Worm (Caenorhabditis elegans) whole organism, L2 larva: ENCODE measurements around the gene nhr-101.

Source experiments
- C34F6.9 ChIP-seq: fragments of 150-350 bp; optimal IDR thresholded peaks from 2 replicates; lab custom pipeline; 2014; ENCODE audit warnings: missing biosample characterization, missing genetic modification characterization
- F13H6.1 ChIP-seq: sonication (generic microtip); optimal IDR thresholded peaks from 2 replicates; lab custom pipeline; 2016; ENCODE audit warnings: missing genetic modification characterization, missing compliant biosample characterization
- R02D3.7 ChIP-seq: fragments of 150-350 bp; optimal IDR thresholded peaks from 2 replicates; lab custom pipeline; 2014; ENCODE audit warnings: missing biosample characterization, missing genetic modification characterization
- Y55F3AM.14 ChIP-seq: fragments of 200-800 bp; sonication (Bioruptor generic); optimal IDR thresholded peaks from 2 replicates; lab custom pipeline; 2018; ENCODE audit warnings: mild to moderate bottlenecking, missing genetic modification characterization, missing compliant biosample characterization
- ZK546.5 ChIP-seq: sonication (generic microtip); optimal IDR thresholded peaks from 2 replicates; lab custom pipeline; 2017; ENCODE audit warnings: missing biosample characterization, missing genetic modification characterization
- ama-1 ChIP-seq: fragments of 150-350 bp; optimal IDR thresholded peaks from 2 replicates; lab custom pipeline; 2018; ENCODE audit warnings: inconsistent platforms
- blmp-1 ChIP-seq: sonication (generic microtip); optimal IDR thresholded peaks from 2 replicates; lab custom pipeline; 2017; ENCODE audit warnings: missing genetic modification characterization, mild to moderate bottlenecking, missing compliant biosample characterization, antibody characterized with exemption, moderate library complexity; ENCODE audit not compliant: insufficient read depth
- ceh-16 ChIP-seq: fragments of 150-350 bp; optimal IDR thresholded peaks from 2 replicates; lab custom pipeline; 2014; ENCODE audit warnings: missing biosample characterization, missing genetic modification characterization
- ceh-82 ChIP-seq: fragments of 150-350 bp; optimal IDR thresholded peaks from 2 replicates; lab custom pipeline; 2014; ENCODE audit warnings: missing biosample characterization, missing genetic modification characterization
- crh-2 ChIP-seq: sonication (generic microtip); optimal IDR thresholded peaks from 2 replicates; lab custom pipeline; 2017; ENCODE audit warnings: missing biosample characterization, missing genetic modification characterization
- egl-27 ChIP-seq: sonication (generic microtip); optimal IDR thresholded peaks from 3 replicates; lab custom pipeline; 2017; ENCODE audit warnings: missing biosample characterization, missing genetic modification reagents, missing genetic modification characterization
- elt-3 ChIP-seq: sonication (generic microtip); optimal IDR thresholded peaks from 2 replicates; lab custom pipeline; 2017; ENCODE audit warnings: missing biosample characterization, missing genetic modification characterization
- fos-1 ChIP-seq: fragments of 150-350 bp; optimal IDR thresholded peaks from 2 replicates; lab custom pipeline; 2014; ENCODE audit warnings: missing biosample characterization, missing genetic modification characterization
- gmeb-1 ChIP-seq: fragments of 150-350 bp; optimal IDR thresholded peaks from 2 replicates; lab custom pipeline; 2014; ENCODE audit warnings: missing biosample characterization, missing genetic modification characterization
- lin-13 ChIP-seq: fragments of 150-350 bp; optimal IDR thresholded peaks from 2 replicates; lab custom pipeline; 2014; ENCODE audit warnings: missing biosample characterization, missing genetic modification reagents, missing genetic modification characterization
- mab-5 ChIP-seq: fragments of 150-350 bp; optimal IDR thresholded peaks from 2 replicates; lab custom pipeline; 2014; ENCODE audit warnings: missing biosample characterization, missing genetic modification characterization
- mbf-1 ChIP-seq: sonication (generic microtip); optimal IDR thresholded peaks from 2 replicates; lab custom pipeline; 2017; ENCODE audit warnings: missing biosample characterization, missing genetic modification characterization
- mdl-1 ChIP-seq, 2 experiments: fragments of 150-350 bp in 1 of 2; sonication (generic microtip) in 1 of 2; optimal IDR thresholded peaks; 2 replicates each; lab custom pipeline; 2017; ENCODE audit warnings: missing biosample characterization in 2 of 2, missing genetic modification characterization in 2 of 2
- nhr-10 ChIP-seq: sonication (generic microtip); optimal IDR thresholded peaks from 2 replicates; lab custom pipeline; 2017; ENCODE audit warnings: missing biosample characterization, missing genetic modification characterization
- nhr-11 ChIP-seq: fragments of 150-350 bp; optimal IDR thresholded peaks from 2 replicates; lab custom pipeline; 2014; ENCODE audit warnings: missing biosample characterization, missing genetic modification characterization
- nhr-129 ChIP-seq: fragments of 150-350 bp; optimal IDR thresholded peaks from 2 replicates; lab custom pipeline; 2014; ENCODE audit warnings: missing biosample characterization, missing genetic modification characterization
- nhr-21 ChIP-seq: fragments of 150-350 bp; optimal IDR thresholded peaks from 2 replicates; lab custom pipeline; 2014; ENCODE audit warnings: missing biosample characterization, missing genetic modification characterization
- nhr-23 ChIP-seq: fragments of 150-350 bp; optimal IDR thresholded peaks from 2 replicates; lab custom pipeline; 2014; ENCODE audit warnings: missing biosample characterization, missing genetic modification reagents, missing genetic modification characterization
- nhr-77 ChIP-seq: fragments of 150-350 bp; optimal IDR thresholded peaks from 2 replicates; lab custom pipeline; 2014; ENCODE audit warnings: missing biosample characterization, missing genetic modification characterization
- peb-1 ChIP-seq: fragments of 150-350 bp; optimal IDR thresholded peaks from 2 replicates; lab custom pipeline; 2014; ENCODE audit warnings: missing biosample characterization, missing genetic modification characterization
- skn-1 ChIP-seq: sonication (generic microtip); optimal IDR thresholded peaks from 2 replicates; lab custom pipeline; 2017; ENCODE audit warnings: missing biosample characterization, missing genetic modification characterization
- sma-3 ChIP-seq: sonication (generic microtip); optimal IDR thresholded peaks from 2 replicates; lab custom pipeline; 2016; ENCODE audit warnings: missing genetic modification reagents, missing genetic modification characterization, missing compliant biosample characterization
- sma-9 ChIP-seq, 2 experiments: fragments of 150-350 bp in 1 of 2; sonication (generic microtip) in 1 of 2; optimal IDR thresholded peaks; 2 replicates each; lab custom pipeline; 2014 to 2016; ENCODE audit warnings: missing genetic modification characterization in 2 of 2, mild to moderate bottlenecking in 1 of 2, missing biosample characterization in 1 of 2, missing compliant biosample characterization in 1 of 2, missing genetic modification reagents in 1 of 2, moderate library complexity in 1 of 2
- snpc-4 ChIP-seq: fragments of 150-350 bp; optimal IDR thresholded peaks from 2 replicates; lab custom pipeline; 2014; ENCODE audit warnings: missing biosample characterization, missing genetic modification characterization
- unc-39 ChIP-seq: fragments of 150-350 bp; optimal IDR thresholded peaks from 2 replicates; lab custom pipeline; 2014; ENCODE audit warnings: missing biosample characterization, missing genetic modification characterization
- unc-55 ChIP-seq: fragments of 150-350 bp; sonication (generic microtip); optimal IDR thresholded peaks from 3 replicates; lab custom pipeline; 2014; ENCODE audit warnings: missing biosample characterization, missing genetic modification reagents, missing genetic modification characterization
- unc-62 ChIP-seq: fragments of 150-350 bp; optimal IDR thresholded peaks from 2 replicates; lab custom pipeline; 2014; ENCODE audit warnings: missing biosample characterization, missing genetic modification reagents, missing genetic modification characterization
- zag-1 ChIP-seq: fragments of 150-350 bp; optimal IDR thresholded peaks from 2 replicates; lab custom pipeline; 2014; ENCODE audit warnings: missing biosample characterization, missing genetic modification characterization
- ztf-1 ChIP-seq: fragments of 200-800 bp; sonication (Bioruptor generic); conservative IDR thresholded peaks from 2 replicates; pipeline ENCODE4 v1.3.6; 2022; ENCODE audit warnings: missing genetic modification characterization, missing compliant biosample characterization
- ztf-4 ChIP-seq: fragments of 150-350 bp; optimal IDR thresholded peaks from 2 replicates; lab custom pipeline; 2014; ENCODE audit warnings: missing biosample characterization, missing genetic modification characterization

nhr-101 gene

DNA sequence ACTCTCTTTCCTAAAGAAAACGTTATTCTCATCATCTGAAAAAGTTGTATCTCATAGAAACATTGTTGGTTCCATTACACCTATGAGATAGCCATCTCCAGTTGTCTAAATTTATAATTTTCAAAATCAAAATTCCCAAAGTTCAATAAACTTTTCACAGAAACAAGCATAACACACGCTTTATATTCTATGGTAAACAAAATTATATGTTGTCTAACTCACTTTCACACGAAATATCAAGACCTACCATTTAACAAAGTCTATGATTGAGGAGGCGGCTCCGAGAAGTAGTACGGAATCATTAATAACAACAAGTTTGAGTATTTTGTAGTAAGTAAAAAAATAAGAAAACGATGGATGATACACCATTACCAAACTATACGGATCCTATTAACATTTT, 28.5 kb downstream of the nhr-101 start, which contains the start of gene srx-84:
srx-84 (plus strand) TSS at position 301 of the 400 bp plus-strand sequence.
- TF ChIP-seq C34F6.9 (tag; lab: Kevin White, UChicago) = no peak
- no peak for TF ChIP-seq ztf-1 (GFP tag; lab: Robert Waterston, UW)
- no peak for TF ChIP-seq sma-3
- no peak for TF ChIP-seq ZK546.5 (tag; lab: Kevin White, UChicago)
- TF ChIP-seq, all 48 proteins: peak for 0

DNA sequence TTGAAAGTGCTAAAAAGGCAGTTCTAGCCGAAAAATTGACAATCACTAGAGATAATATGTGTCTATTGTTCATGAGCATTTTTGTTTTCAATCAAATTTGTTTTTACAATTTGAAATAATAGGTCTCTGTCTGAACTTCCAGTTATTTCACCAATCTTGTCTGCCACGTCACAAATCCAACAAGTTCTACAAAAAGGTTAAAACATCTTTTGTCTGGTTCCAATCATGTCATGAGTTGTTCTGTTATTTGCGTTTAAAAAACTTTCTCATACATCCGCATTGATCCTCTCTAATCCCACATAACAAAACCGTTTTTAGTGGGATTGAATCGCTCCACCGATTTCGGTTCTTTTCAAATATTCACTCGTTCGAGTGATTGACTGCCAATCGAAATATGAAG, 30.5 kb downstream of the nhr-101 start, which contains the start of gene F35B12.9:
F35B12.9 (plus strand) TSS at position 372 of the 400 bp plus-strand sequence.
- TF ChIP-seq blmp-1 (tag; lab: Kevin White, UChicago) (no peak), peb-1 (tag; lab: Kevin White, UChicago) (no peak), unc-62 (GFP tag; lab: Kevin White, UChicago) (no peak), nhr-77 (tag; lab: Kevin White, UChicago) (no peak), skn-1 (tag; lab: Kevin White, UChicago) (no peak), nhr-21 (no peak), lin-13 (GFP tag; lab: Kevin White, UChicago) (no peak), snpc-4 (tag; lab: Kevin White, UChicago) (no peak), ztf-1 (GFP tag; lab: Robert Waterston, UW) (no peak), Y55F3AM.14 (GFP tag; lab: Kevin White, UChicago) (no peak)
- TF ChIP-seq, all 48 proteins: peak for 0

- no peak for TF ChIP-seq R02D3.7 (tag; lab: Kevin White, UChicago)
- TF ChIP-seq unc-39 (tag; lab: Kevin White, UChicago) = no peak
- TF ChIP-seq mbf-1 (tag; lab: Kevin White, UChicago) = no peak
- no peak for TF ChIP-seq nhr-23 (tag; lab: Kevin White, UChicago)
- TF ChIP-seq gmeb-1 (tag; lab: Kevin White, UChicago) = no peak
- no peak for TF ChIP-seq unc-62 (GFP tag; lab: Kevin White, UChicago)
- no peak for TF ChIP-seq mab-5 (tag; lab: Kevin White, UChicago)
- peak; percentile 47 for TF ChIP-seq sma-9 (GFP tag; optimal IDR thresholded peaks at IDR 0.05; lab: Kevin White, UChicago)
- no peak for TF ChIP-seq sma-9 (tag; optimal IDR thresholded peaks at IDR 0.05; lab: Kevin White, UChicago)
- no peak for TF ChIP-seq unc-55 (GFP tag; lab: Kevin White, UChicago)
- no peak for TF ChIP-seq mdl-1 (tag; optimal IDR thresholded peaks at IDR 0.05; lab: Kevin White, UChicago)
- peak; percentile 51 for TF ChIP-seq fos-1 (tag; lab: Kevin White, UChicago)
- TF ChIP-seq nhr-77 (tag; lab: Kevin White, UChicago) = no peak
- no peak for TF ChIP-seq ceh-16 (tag; lab: Kevin White, UChicago)
- TF ChIP-seq elt-3 (tag; lab: Kevin White, UChicago) = no peak
- no peak for TF ChIP-seq peb-1 (tag; lab: Kevin White, UChicago)
These were observed 34.2 kb downstream of the nhr-101 start, which contains the start of gene dhs-20 for ce11 chrV:11604484-11604883. dhs-20 (minus strand) TSS chrV:11604563.

DNA sequence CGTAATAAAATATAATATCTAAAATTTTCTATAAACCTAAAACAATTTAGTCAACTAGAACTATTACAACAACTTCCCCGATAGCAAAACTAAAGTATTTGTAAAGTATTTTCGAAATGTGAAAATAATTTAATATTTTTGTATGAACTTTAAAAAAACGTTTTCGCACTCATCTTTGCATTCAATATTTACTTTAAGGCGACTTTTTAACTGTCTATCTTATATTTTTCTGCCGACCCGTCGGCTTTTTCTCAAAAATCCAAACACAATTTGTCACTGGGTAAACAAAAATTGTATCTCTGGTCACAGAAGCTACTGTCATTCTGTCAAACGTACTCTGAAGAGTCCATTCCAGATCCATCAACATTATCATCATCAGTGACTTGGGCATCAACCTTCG, 35.0 kb downstream of the nhr-101 start:
- no peak for TF ChIP-seq unc-62 (GFP tag; lab: Kevin White, UChicago)
- no peak for TF ChIP-seq zag-1 (tag; lab: Kevin White, UChicago)
- peak; percentile 11 for TF ChIP-seq nhr-129 (tag; lab: Kevin White, UChicago)
- TF ChIP-seq nhr-11 = no peak
- TF ChIP-seq ceh-16 (tag; lab: Kevin White, UChicago) = no peak
- no peak for TF ChIP-seq unc-39 (tag; lab: Kevin White, UChicago)
- no peak for TF ChIP-seq nhr-10 (tag; lab: Kevin White, UChicago)
- no peak for TF ChIP-seq ama-1 (lab: Kevin White, UChicago)
- no peak for TF ChIP-seq mab-5 (tag; lab: Kevin White, UChicago)
- TF ChIP-seq ZK546.5 (tag; lab: Kevin White, UChicago) = no peak
- no peak for TF ChIP-seq crh-2
- no peak for TF ChIP-seq mdl-1 (tag; optimal IDR thresholded peaks at IDR 0.05; lab: Kevin White, UChicago)
- TF ChIP-seq egl-27 (tag; lab: Kevin White, UChicago) = no peak
- TF ChIP-seq skn-1 (tag; lab: Kevin White, UChicago) = no peak
- no peak for TF ChIP-seq gmeb-1 (tag; lab: Kevin White, UChicago)
- peak; percentile 27 for TF ChIP-seq F13H6.1 (tag; lab: Kevin White, UChicago)

ce11 chrV:11606424-11606823, 36.1 kb downstream of the nhr-101 start, which contains the start of gene idpp-16:
idpp-16 (minus strand) TSS chrV:11606524.
- TF ChIP-seq ztf-4 (tag; lab: Kevin White, UChicago) = no peak
- no peak for TF ChIP-seq ceh-82 (tag; lab: Kevin White, UChicago)
- no peak for TF ChIP-seq nhr-21
- TF ChIP-seq nhr-10 (tag; lab: Kevin White, UChicago) = no peak
- no peak for TF ChIP-seq C34F6.9 (tag; lab: Kevin White, UChicago)
- TF ChIP-seq unc-62 (GFP tag; lab: Kevin White, UChicago) = no peak
- TF ChIP-seq egl-27 (tag; lab: Kevin White, UChicago) = no peak
- no peak for TF ChIP-seq blmp-1 (tag; lab: Kevin White, UChicago)
